Worm (Caenorhabditis elegans) whole organism, young adult: ENCODE data around the gene sdf-9.
A peak's percentile ranks its signal among the peaks of the same experiment; 100 is the strongest.

Experiments used
- B0336.3 ChIP-seq: fragments of 200-800 bp; sonication (Bioruptor generic); IDR thresholded peaks from 2 replicates; pipeline ENCODE4 v1.3.6; 2022; ENCODE audit warnings: missing genetic modification characterization, missing compliant biosample characterization
- F10E7.11 ChIP-seq: sonication (generic microtip); optimal IDR thresholded peaks from 2 replicates; lab custom pipeline; 2017; ENCODE audit warnings: mild to moderate bottlenecking, missing genetic modification characterization, moderate library complexity, missing compliant biosample characterization
- F22D6.2 ChIP-seq: sonication (generic microtip); optimal IDR thresholded peaks from 2 replicates; lab custom pipeline; 2016; ENCODE audit warnings: mild to moderate bottlenecking, missing genetic modification characterization, missing compliant biosample characterization
- F52B5.7 ChIP-seq: sonication (generic microtip); optimal IDR thresholded peaks from 2 replicates; lab custom pipeline; 2016; ENCODE audit warnings: mild to moderate bottlenecking, missing genetic modification characterization, missing compliant biosample characterization
- K11D2.4 ChIP-seq: fragments of 200-800 bp; sonication (Bioruptor generic); IDR thresholded peaks from 2 replicates; pipeline ENCODE4 v1.3.6; 2022; ENCODE audit warnings: missing genetic modification reagents, missing genetic modification characterization, missing compliant biosample characterization
- K12H6.12 ChIP-seq: fragments of 200-800 bp; sonication (Bioruptor generic); optimal IDR thresholded peaks from 2 replicates; lab custom pipeline; 2018; ENCODE audit warnings: mild to moderate bottlenecking, missing genetic modification characterization, missing compliant biosample characterization
- Y53G8AR.9 ChIP-seq: fragments of 200-800 bp; sonication (Bioruptor generic); conservative IDR thresholded peaks from 2 replicates; pipeline ENCODE4 v1.3.6; 2022; ENCODE audit warnings: missing genetic modification reagents, missing genetic modification characterization, missing compliant biosample characterization
- Y95B8A.8 ChIP-seq: fragments of 200-800 bp; sonication (Bioruptor generic); IDR thresholded peaks from 2 replicates; pipeline ENCODE4 v1.3.6; 2022; ENCODE audit warnings: missing genetic modification reagents, missing genetic modification characterization, missing compliant biosample characterization
- ZK185.1 ChIP-seq: sonication (generic microtip); optimal IDR thresholded peaks from 2 replicates; lab custom pipeline; 2016; ENCODE audit warnings: mild to moderate bottlenecking, missing genetic modification characterization, missing compliant biosample characterization; ENCODE audit not compliant: poor library complexity, severe bottlenecking
- ceh-100 ChIP-seq: fragments of 200-800 bp; sonication (Bioruptor generic); IDR thresholded peaks from 2 replicates; pipeline ENCODE4 v1.3.6; 2022; ENCODE audit warnings: missing genetic modification reagents, missing genetic modification characterization, missing compliant biosample characterization
- ceh-27 ChIP-seq: fragments of 200-800 bp; sonication (Bioruptor generic); optimal IDR thresholded peaks from 2 replicates; lab custom pipeline; 2018; ENCODE audit warnings: mild to moderate bottlenecking, missing genetic modification characterization, moderate library complexity, missing compliant biosample characterization
- ceh-91 ChIP-seq: fragments of 200-800 bp; sonication (Bioruptor generic); IDR thresholded peaks from 2 replicates; pipeline ENCODE4 v1.3.6; 2022; ENCODE audit warnings: missing genetic modification reagents, missing genetic modification characterization, missing compliant biosample characterization
- die-1 ChIP-seq: sonication (generic microtip); optimal IDR thresholded peaks from 2 replicates; lab custom pipeline; 2016; ENCODE audit warnings: missing genotype, mild to moderate bottlenecking, missing genetic modification characterization, missing compliant biosample characterization
- egl-44 ChIP-seq: fragments of 200-800 bp; sonication (Bioruptor generic); IDR thresholded peaks from 2 replicates; pipeline ENCODE4 v1.3.6; 2022; ENCODE audit warnings: missing genetic modification reagents, missing genetic modification characterization, missing compliant biosample characterization
- ekl-4 ChIP-seq: fragments of 200-800 bp; sonication (Bioruptor generic); IDR thresholded peaks from 2 replicates; pipeline ENCODE4 v1.3.6; 2022; ENCODE audit warnings: missing genetic modification reagents, missing genetic modification characterization, missing compliant biosample characterization
- fkh-3 ChIP-seq: sonication (generic microtip); optimal IDR thresholded peaks from 2 replicates; lab custom pipeline; 2016; ENCODE audit warnings: mild to moderate bottlenecking, missing genetic modification characterization, missing compliant biosample characterization
- let-526 ChIP-seq: fragments of 200-800 bp; sonication (Bioruptor generic); IDR thresholded peaks from 2 replicates; pipeline ENCODE4 v1.3.6; 2022; ENCODE audit warnings: missing genetic modification reagents, missing genetic modification characterization, missing compliant biosample characterization
- let-607 ChIP-seq, 2 experiments: fragments of 200-800 bp in 1 of 2; sonication (Bioruptor generic) in 1 of 2; sonication (generic microtip) in 1 of 2; optimal IDR thresholded peaks; 2 replicates each; lab custom pipeline; 2016 to 2018; ENCODE audit warnings: mild to moderate bottlenecking in 2 of 2, missing compliant biosample characterization in 2 of 2, missing genetic modification characterization in 2 of 2, moderate library complexity in 2 of 2, missing genotype in 1 of 2
- lin-26 ChIP-seq: fragments of 200-800 bp; sonication (Bioruptor generic); IDR thresholded peaks from 2 replicates; pipeline ENCODE4 v1.3.6; 2022; ENCODE audit warnings: missing genetic modification reagents, missing genetic modification characterization, missing compliant biosample characterization
- lin-35 ChIP-seq, 3 experiments: fragments of 150-350 bp in 2 of 3; sonication (generic microtip) in 1 of 3; optimal IDR thresholded peaks; 2 replicates each; lab custom pipeline; 2014 to 2018; ENCODE audit warnings: missing biosample characterization in 3 of 3, missing genetic modification characterization in 3 of 3, missing genetic modification reagents in 3 of 3
- lir-1 ChIP-seq: fragments of 200-800 bp; sonication (Bioruptor generic); conservative IDR thresholded peaks from 2 replicates; pipeline ENCODE4 v1.3.6; 2022; ENCODE audit warnings: missing genetic modification reagents, missing genetic modification characterization, missing compliant biosample characterization
- madf-3 ChIP-seq: fragments of 200-800 bp; sonication (Bioruptor generic); IDR thresholded peaks from 2 replicates; pipeline ENCODE4 v1.3.6; 2022; ENCODE audit warnings: missing genetic modification reagents, missing genetic modification characterization, missing compliant biosample characterization
- madf-6 ChIP-seq: fragments of 200-800 bp; sonication (Bioruptor generic); IDR thresholded peaks from 2 replicates; pipeline ENCODE4 v1.3.6; 2022; ENCODE audit warnings: missing genetic modification reagents, missing genetic modification characterization, missing compliant biosample characterization
- mel-28 ChIP-seq: sonication (generic microtip); optimal IDR thresholded peaks from 2 replicates; lab custom pipeline; 2016; ENCODE audit warnings: borderline replicate concordance, mild to moderate bottlenecking, missing genetic modification characterization, missing compliant biosample characterization
- mxl-1 ChIP-seq: sonication (generic microtip); optimal IDR thresholded peaks from 2 replicates; lab custom pipeline; 2016; ENCODE audit warnings: missing genetic modification characterization, missing compliant biosample characterization
- nfya-2 ChIP-seq: fragments of 200-800 bp; sonication (Bioruptor generic); IDR thresholded peaks from 2 replicates; pipeline ENCODE4 v1.3.6; 2022; ENCODE audit warnings: missing genetic modification reagents, missing genetic modification characterization, missing compliant biosample characterization
- nfyb-1 ChIP-seq: fragments of 200-800 bp; sonication (Bioruptor generic); IDR thresholded peaks from 2 replicates; pipeline ENCODE4 v1.3.6; 2022; ENCODE audit warnings: missing genetic modification reagents, missing genetic modification characterization, missing compliant biosample characterization
- nhr-120 ChIP-seq: fragments of 200-800 bp; sonication (Bioruptor generic); IDR thresholded peaks from 2 replicates; pipeline ENCODE4 v1.3.6; 2022; ENCODE audit warnings: missing genetic modification characterization, missing compliant biosample characterization
- nhr-179 ChIP-seq: sonication (generic microtip); optimal IDR thresholded peaks from 2 replicates; lab custom pipeline; 2016; ENCODE audit warnings: mild to moderate bottlenecking, missing genetic modification characterization, missing compliant biosample characterization
- nhr-80 ChIP-seq: sonication (generic microtip); optimal IDR thresholded peaks from 2 replicates; lab custom pipeline; 2016; ENCODE audit warnings: missing genetic modification characterization, missing compliant biosample characterization
- rcor-1 ChIP-seq: fragments of 200-800 bp; sonication (Bioruptor generic); IDR thresholded peaks from 2 replicates; pipeline ENCODE4 v1.3.6; 2022; ENCODE audit warnings: missing genetic modification reagents, missing genetic modification characterization, missing compliant biosample characterization
- sdz-38 ChIP-seq: sonication (generic microtip); optimal IDR thresholded peaks from 2 replicates; lab custom pipeline; 2016; ENCODE audit warnings: missing genotype, missing genetic modification characterization, missing compliant biosample characterization
- snpc-1.1 ChIP-seq: sonication (generic microtip); optimal IDR thresholded peaks from 2 replicates; lab custom pipeline; 2017; ENCODE audit warnings: missing genetic modification characterization, mild to moderate bottlenecking, missing compliant biosample characterization, antibody characterized with exemption, moderate library complexity, missing genotype, missing genetic modification reagents; ENCODE audit not compliant: insufficient read depth
- snpc-1.3 ChIP-seq: sonication (generic microtip); optimal IDR thresholded peaks from 2 replicates; lab custom pipeline; 2017; ENCODE audit warnings: missing genetic modification characterization, mild to moderate bottlenecking, missing compliant biosample characterization, antibody characterized with exemption, moderate library complexity, missing genotype, missing genetic modification reagents; ENCODE audit not compliant: insufficient read depth
- snpc-4 ChIP-seq, 5 experiments: fragments of 150-350 bp in 1 of 5; sonication (generic microtip) in 4 of 5; optimal IDR thresholded peaks; 2 replicates each; lab custom pipeline; 2014 to 2018; ENCODE audit warnings: missing genetic modification characterization in 5 of 5, missing biosample characterization in 3 of 5, antibody characterized with exemption in 2 of 5, mild to moderate bottlenecking in 2 of 5, missing compliant biosample characterization in 2 of 5, missing genotype in 2 of 5, moderate library complexity in 2 of 5, missing genetic modification reagents in 1 of 5
- sptf-2 ChIP-seq: fragments of 200-800 bp; sonication (Bioruptor generic); optimal IDR thresholded peaks from 2 replicates; lab custom pipeline; 2018; ENCODE audit warnings: mild to moderate bottlenecking, missing genetic modification characterization, missing compliant biosample characterization
- tbp1 ChIP-seq: fragments of 200-800 bp; sonication (Bioruptor generic); optimal IDR thresholded peaks from 2 replicates; lab custom pipeline; 2018; ENCODE audit warnings: mild to moderate bottlenecking, missing genetic modification characterization, missing compliant biosample characterization
- tbx-9 ChIP-seq: sonication (generic microtip); optimal IDR thresholded peaks from 2 replicates; lab custom pipeline; 2016; ENCODE audit warnings: borderline replicate concordance, missing genetic modification characterization, inconsistent platforms, missing compliant biosample characterization
- unc-62 ChIP-seq: fragments of 150-350 bp; optimal IDR thresholded peaks from 2 replicates; lab custom pipeline; 2014; ENCODE audit warnings: missing biosample characterization, missing genetic modification reagents, missing genetic modification characterization
- ztf-18 ChIP-seq: sonication (generic microtip); optimal IDR thresholded peaks from 2 replicates; lab custom pipeline; 2016; ENCODE audit warnings: missing genotype, mild to moderate bottlenecking, missing genetic modification characterization, missing compliant biosample characterization
- ztf-22 ChIP-seq: fragments of 200-800 bp; sonication (Bioruptor generic); optimal IDR thresholded peaks from 2 replicates; lab custom pipeline; 2018; ENCODE audit warnings: mild to moderate bottlenecking, missing genetic modification characterization, moderate library complexity, missing compliant biosample characterization
- ztf-3 ChIP-seq: fragments of 200-800 bp; sonication (Bioruptor generic); optimal IDR thresholded peaks from 2 replicates; lab custom pipeline; 2018; ENCODE audit warnings: mild to moderate bottlenecking, missing genetic modification characterization, missing compliant biosample characterization
- ztf-6 ChIP-seq: fragments of 200-800 bp; sonication (Bioruptor generic); IDR thresholded peaks from 2 replicates; pipeline ENCODE4 v1.3.6; 2022; ENCODE audit warnings: missing genetic modification reagents, missing genetic modification characterization, missing compliant biosample characterization

Gene sdf-9

ce11 chrV:20778257-20778697 is 19.7 kb upstream of the sdf-9 start (continued):
- TF ChIP-seq nhr-120: no peak
- TF ChIP-seq F52B5.7 (tag; lab: Kevin White, UChicago): peak; percentile 77
- peak; percentile 75; the same call in 1 of the 2 replicates for TF ChIP-seq lin-26 (GFP tag; lab: Robert Waterston, UW)
- no peak for TF ChIP-seq tbx-9
- TF ChIP-seq snpc-4 (GFP tag; optimal IDR thresholded peaks at IDR 0.05; lab: Kevin White, UChicago): no peak
- TF ChIP-seq snpc-4 (tag; optimal IDR thresholded peaks at IDR 0.05; lab: Kevin White, UChicago): peak in 3 of 4 experiments; percentile 14 to 80 (median 79)
- no peak for TF ChIP-seq nhr-179 (tag; lab: Kevin White, UChicago)
- peak; percentile 48 for TF ChIP-seq snpc-1.3
- no peak for TF ChIP-seq mel-28
- peak; percentile 37 for TF ChIP-seq die-1 (tag; lab: Kevin White, UChicago)
- TF ChIP-seq ceh-100: peak; percentile 42; the same call in 1 of the 2 replicates
- peak; percentile 53 for TF ChIP-seq F22D6.2 (tag; lab: Kevin White, UChicago)
- peak; percentile 85 to 91 for TF ChIP-seq let-607 (tag; optimal IDR thresholded peaks at IDR 0.05; lab: Kevin White, UChicago)
- peak; percentile 11 for TF ChIP-seq ztf-3
- peak; percentile 19 for TF ChIP-seq fkh-3 (tag; lab: Kevin White, UChicago)
- peak; percentile 80 for TF ChIP-seq ZK185.1 (tag; lab: Kevin White, UChicago)
- peak; percentile 87 for TF ChIP-seq let-526
- TF ChIP-seq mxl-1: no peak
- TF ChIP-seq lir-1 (GFP tag; lab: Robert Waterston, UW): peak; percentile 85
- TF ChIP-seq F10E7.11 (tag; lab: Kevin White, UChicago): no peak
- TF ChIP-seq madf-3 (GFP tag; lab: Robert Waterston, UW): no peak
- TF ChIP-seq nhr-80 (tag; lab: Kevin White, UChicago): peak; percentile 79
- no peak for TF ChIP-seq sdz-38 (tag; lab: Kevin White, UChicago)
- TF ChIP-seq K11D2.4: peak; percentile 87
- TF ChIP-seq ceh-27 (GFP tag; lab: Kevin White, UChicago): peak; percentile 98
- TF ChIP-seq B0336.3 (GFP tag; lab: Robert Waterston, UW): peak; percentile 84
- no peak for TF ChIP-seq unc-62
- TF ChIP-seq sptf-2: no peak
- peak; percentile 82 for TF ChIP-seq ekl-4 (GFP tag; lab: Robert Waterston, UW)
- TF ChIP-seq ztf-22 (GFP tag; lab: Kevin White, UChicago): peak; percentile 51
- TF ChIP-seq Y95B8A.8 (GFP tag; lab: Robert Waterston, UW): peak; percentile 43; the same call in 1 of the 2 replicates
- no peak for TF ChIP-seq snpc-1.1
- TF ChIP-seq Y53G8AR.9 (GFP tag; lab: Robert Waterston, UW): peak; percentile 76; the same call in 1 of the 2 replicates
- TF ChIP-seq ztf-18: peak; percentile 53
- 0 out of 2 replicates have a peak, but pooled peaks have one; percentile 64 for TF ChIP-seq ztf-6
- TF ChIP-seq lin-35 (GFP tag; optimal IDR thresholded peaks at IDR 0.05; lab: Kevin White, UChicago): peak in 1 of 3 experiments; percentile 87
- no peak for TF ChIP-seq nfya-2 (GFP tag; lab: Robert Waterston, UW)
- peak; percentile 95 for TF ChIP-seq nfyb-1 (GFP tag; lab: Robert Waterston, UW)
- peak; percentile 69 for TF ChIP-seq tbp1 (GFP tag; lab: Kevin White, UChicago)
- no peak for TF ChIP-seq ceh-91 (GFP tag; lab: Robert Waterston, UW)
- peak; percentile 74 for TF ChIP-seq rcor-1 (GFP tag; lab: Robert Waterston, UW)
- TF ChIP-seq egl-44 (GFP tag; lab: Robert Waterston, UW): peak; percentile 78; the same call in 1 of the 2 replicates
- 0 out of 2 replicates have a peak, but pooled peaks have one; percentile 16 for TF ChIP-seq madf-6 (GFP tag; lab: Robert Waterston, UW)
- peak; percentile 96 for TF ChIP-seq K12H6.12 (tag; lab: Kevin White, UChicago)
- TF ChIP-seq, all 124 proteins: peak for 57
